Fruit fly (Drosophila melanogaster): ENCODE measurements around the gene Nrd1.

dm6 chrX:11886976-11887375 is 18.3 kb upstream of the Nrd1 start, which contains the start of the genes CG10353 and SelG:
- TF ChIP-seq usp (GFP tag; optimal IDR thresholded peaks at IDR 0.05) (no peak), psq (optimal IDR thresholded peaks at IDR 0.05) (no peak), pan (optimal IDR thresholded peaks at IDR 0.05) (no peak), Dll (optimal IDR thresholded peaks at IDR 0.05) (no peak)

All from whole organism.